Fruit fly (Drosophila melanogaster): ENCODE measurements around the gene CG18304.

Gene CG18304

DNA sequence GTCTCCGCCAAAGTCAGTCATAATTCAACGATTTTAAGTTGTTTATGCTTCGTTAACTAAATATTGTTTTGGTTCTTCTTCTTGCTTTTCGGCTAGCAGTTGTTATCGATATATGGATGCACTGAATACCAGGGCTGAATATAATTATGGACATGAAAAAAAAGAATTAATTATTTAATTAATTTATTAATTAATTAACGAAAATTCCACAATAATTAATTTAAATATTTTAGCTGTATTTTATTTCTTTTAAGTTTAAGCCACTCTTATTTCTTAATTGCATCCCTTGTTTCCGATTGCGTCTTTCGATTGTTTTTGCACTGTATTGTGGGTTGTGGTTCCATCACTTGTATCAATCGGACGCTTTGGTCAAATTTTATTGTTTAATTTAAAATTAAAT is 7.5 kb upstream of the CG18304 start, which contains the start of the genes Gas41 and SA1 (continued):
- TF ChIP-seq Ets65A (GFP tag): peak; percentile 63
- TF ChIP-seq vfl (GFP tag; optimal IDR thresholded peaks at IDR 0.05): peak; percentile 72
- no peak for TF ChIP-seq Blimp-1 (GFP tag; optimal IDR thresholded peaks at IDR 0.05)
- TF ChIP-seq D (optimal IDR thresholded peaks at IDR 0.05): no peak
- TF ChIP-seq D (GFP tag; optimal IDR thresholded peaks at IDR 0.05): peak; percentile 38
- peak; percentile 59; the same call in 1 of the 3 replicates for TF ChIP-seq Doc3 (GFP tag; IDR thresholded peaks at IDR 0.05; ENCODE audit: partially characterized antibody)
- TF ChIP-seq CG3163 (GFP tag; optimal IDR thresholded peaks at IDR 0.05): no peak
- peak; percentile 64 for TF ChIP-seq grau (tag; optimal IDR thresholded peaks at IDR 0.05)
- TF ChIP-seq seq (GFP tag; IDR thresholded peaks at IDR 0.05): peak; percentile 55; the same call in 1 of the 2 replicates
- TF ChIP-seq MTF-1 (GFP tag; optimal IDR thresholded peaks at IDR 0.05; ENCODE audit: borderline replicate concordance): peak; percentile 63
- TF ChIP-seq CG31224 (GFP tag; IDR thresholded peaks at IDR 0.05): peak; percentile 87
- TF ChIP-seq Dref (GFP tag; IDR thresholded peaks at IDR 0.05): peak; percentile 76
- TF ChIP-seq mirr (GFP tag; optimal IDR thresholded peaks at IDR 0.05): peak; percentile 13
- peak; percentile 60 for TF ChIP-seq CG2875 (GFP tag; optimal IDR thresholded peaks at IDR 0.05)
- peak; percentile 95 for TF ChIP-seq CG34422 (GFP tag; IDR thresholded peaks at IDR 0.05)
- no peak for TF ChIP-seq tap (tag; optimal IDR thresholded peaks at IDR 0.05)
- peak; percentile 72 for TF ChIP-seq CG17186 (GFP tag; optimal IDR thresholded peaks at IDR 0.05)
- peak; percentile 77 for TF ChIP-seq CG18011 (GFP tag; optimal IDR thresholded peaks at IDR 0.05)
- no peak for TF ChIP-seq ttk (GFP tag; IDR thresholded peaks at IDR 0.05)
- peak; percentile 28 for TF ChIP-seq Side (GFP tag; optimal IDR thresholded peaks at IDR 0.05)
- TF ChIP-seq CG32532 (GFP tag; IDR thresholded peaks at IDR 0.05): peak; percentile 95
- TF ChIP-seq CG32772 (GFP tag; IDR thresholded peaks at IDR 0.05): peak; percentile 94
- no peak for TF ChIP-seq Stat92E (GFP tag; optimal IDR thresholded peaks at IDR 0.05)
- TF ChIP-seq fd102C (GFP tag; optimal IDR thresholded peaks at IDR 0.05): peak; percentile 81
- TF ChIP-seq CG13424 (tag; optimal IDR thresholded peaks at IDR 0.05): peak; percentile 96

DNA sequence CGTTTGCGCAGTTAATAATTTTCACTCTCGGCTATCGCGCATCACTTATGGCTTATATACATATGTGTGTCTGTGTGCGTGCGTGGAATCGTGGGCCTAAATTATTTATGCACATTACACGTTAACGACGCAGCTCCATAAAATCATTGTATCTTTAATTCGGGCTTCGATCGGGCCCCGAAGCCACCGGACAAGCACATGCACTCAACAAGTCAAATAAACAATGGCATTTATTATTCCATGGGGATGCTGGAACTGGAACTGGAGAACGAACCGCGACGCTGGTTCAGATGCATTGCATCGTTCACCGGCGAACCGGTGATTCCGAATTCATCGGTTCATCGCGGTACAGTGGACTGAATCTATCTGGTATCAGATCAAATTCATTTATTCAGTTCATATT is 5.9 kb upstream of the CG18304 start, which contains the start of gene ihog:
Gene ihog, minus strand, starts transcription at position 269 of the 403 bp plus-strand sequence.
- TF ChIP-seq Atf6 (GFP tag; IDR thresholded peaks at IDR 0.05): no peak
- TF ChIP-seq CG8924 (tag; optimal IDR thresholded peaks at IDR 0.05): peak; percentile 61
- TF ChIP-seq Scr (GFP tag; IDR thresholded peaks at IDR 0.05; ENCODE audit: partially characterized antibody): peak; percentile 47; the same call in 1 of the 2 replicates
- TF ChIP-seq crol (GFP tag; IDR thresholded peaks at IDR 0.05): no peak
- no peak for TF ChIP-seq sob (GFP tag; IDR thresholded peaks at IDR 0.05)
- peak; percentile 66 for TF ChIP-seq CG14860 (GFP tag; IDR thresholded peaks at IDR 0.05; ENCODE audit: partially characterized antibody)
- TF ChIP-seq CG34422 (GFP tag; IDR thresholded peaks at IDR 0.05): peak; percentile 35; the same call in 1 of the 3 replicates
- no peak for TF ChIP-seq salm (tag; optimal IDR thresholded peaks at IDR 0.05)
- no peak for TF ChIP-seq Rx (GFP tag; IDR thresholded peaks at IDR 0.05)
- TF ChIP-seq CG7963 (GFP tag; IDR thresholded peaks at IDR 0.05; ENCODE audit: partially characterized antibody): peak; percentile 51; the same call in 1 of the 3 replicates
- TF ChIP-seq CG5245 (GFP tag; optimal IDR thresholded peaks at IDR 0.05): no peak
- TF ChIP-seq CG17361 (GFP tag; IDR thresholded peaks at IDR 0.05): 0 out of 3 replicates have a peak, but pooled peaks have one; percentile 27
- TF ChIP-seq CG15269 (tag; optimal IDR thresholded peaks at IDR 0.05): no peak
- TF ChIP-seq CG6854 (GFP tag; optimal IDR thresholded peaks at IDR 0.05): peak; percentile 7
- TF ChIP-seq CG6254 (GFP tag; optimal IDR thresholded peaks at IDR 0.05): peak; percentile 4
- TF ChIP-seq row (GFP tag; IDR thresholded peaks at IDR 0.05): peak; percentile 88
- TF ChIP-seq CG14014 (GFP tag; IDR thresholded peaks at IDR 0.05): no peak
- no peak for TF ChIP-seq mirr (GFP tag; optimal IDR thresholded peaks at IDR 0.05)
- no peak for TF ChIP-seq ind (GFP tag; optimal IDR thresholded peaks at IDR 0.05)
- peak; percentile 81 for TF ChIP-seq pfk (GFP tag; optimal IDR thresholded peaks at IDR 0.05)
- TF ChIP-seq CG9876 (GFP tag; optimal IDR thresholded peaks at IDR 0.05): no peak
- TF ChIP-seq Xrp1 (GFP tag; IDR thresholded peaks at IDR 0.05): no peak
- peak; percentile 36; the same call in 1 of the 2 replicates for TF ChIP-seq E2f2 (GFP tag; IDR thresholded peaks at IDR 0.05)
- peak; percentile 48 for TF ChIP-seq BEAF-32 (GFP tag; optimal IDR thresholded peaks at IDR 0.05)
- peak; percentile 15; the same call in 1 of the 2 replicates for TF ChIP-seq chm (GFP tag; IDR thresholded peaks at IDR 0.05)
- no peak for TF ChIP-seq Ravus (GFP tag; IDR thresholded peaks at IDR 0.05)
- no peak for TF ChIP-seq CG3726 (GFP tag; IDR thresholded peaks at IDR 0.05)
- TF ChIP-seq fd102C (GFP tag; optimal IDR thresholded peaks at IDR 0.05): no peak
- TF ChIP-seq dm (GFP tag; optimal IDR thresholded peaks at IDR 0.05): no peak
